Fruit fly (Drosophila melanogaster) whole organism, embryonic: ENCODE data around the gene Ide.

ENCODE experiments used
- Asciz ChIP-seq: fragments of 200-800 bp; sonication (Bioruptor generic); optimal IDR thresholded peaks from 2 replicates; lab custom pipeline; 2017; ENCODE audit warnings: missing biosample characterization, mild to moderate bottlenecking, missing genetic modification characterization, missing genetic modification reagents
- Bgb ChIP-seq: fragments of 200-800 bp; sonication (Bioruptor generic); IDR thresholded peaks from 2 replicates; pipeline ENCODE4 v1.3.6; 2022; ENCODE audit warnings: missing biosample characterization, missing genetic modification characterization; ENCODE audit not compliant: partially characterized antibody
- CG1602 ChIP-seq: fragments of 200-800 bp; sonication (Bioruptor generic); optimal IDR thresholded peaks from 3 replicates; lab custom pipeline; 2016; ENCODE audit warnings: missing biosample characterization, missing genetic modification characterization
- CG2199 ChIP-seq: fragments of 200-800 bp; sonication (Bioruptor generic); IDR thresholded peaks from 3 replicates; pipeline ENCODE4 v1.3.6; 2022; ENCODE audit warnings: missing biosample characterization, missing genetic modification characterization
- CG34224 ChIP-seq: fragments of 200-800 bp; sonication (Bioruptor generic); IDR thresholded peaks from 3 replicates; pipeline ENCODE4 v1.3.6; 2022; ENCODE audit warnings: missing biosample characterization, missing genetic modification characterization; ENCODE audit not compliant: partially characterized antibody
- CG34422 ChIP-seq: fragments of 200-800 bp; sonication (Bioruptor generic); IDR thresholded peaks from 3 replicates; pipeline ENCODE4 v1.3.6; 2022; ENCODE audit warnings: missing biosample characterization, missing genetic modification characterization
- CG4404 ChIP-seq: fragments of 200-800 bp; sonication (Bioruptor generic); IDR thresholded peaks from 2 replicates; pipeline ENCODE4 v1.3.6; 2022; ENCODE audit warnings: missing biosample characterization, missing genetic modification characterization
- CG4617 ChIP-seq: fragments of 200-800 bp; sonication (Bioruptor generic); optimal IDR thresholded peaks from 3 replicates; lab custom pipeline; 2016; ENCODE audit warnings: missing biosample characterization, missing genetic modification characterization, borderline replicate concordance
- CG9215 ChIP-seq: fragments of 200-800 bp; sonication (Bioruptor generic); IDR thresholded peaks from 2 replicates; pipeline ENCODE4 v1.3.6; 2022; ENCODE audit warnings: missing biosample characterization, missing genetic modification characterization
- D ChIP-seq, 2 experiments: fragments of 200-800 bp in 1 of 2; fragments of >200 bp in 1 of 2; sonication (Bioruptor generic) in 1 of 2; optimal IDR thresholded peaks; 2 replicates in 1 of 2; 3 replicates in 1 of 2; lab custom pipeline; 2017; ENCODE audit warnings: mild to moderate bottlenecking in 1 of 2, missing biosample characterization in 1 of 2, missing genetic modification characterization in 1 of 2, missing genetic modification reagents in 1 of 2
- Dp ChIP-seq: fragments of 200-800 bp; sonication (Bioruptor generic); optimal IDR thresholded peaks from 2 replicates; lab custom pipeline; 2018; ENCODE audit warnings: missing biosample characterization, mild to moderate bottlenecking, missing genetic modification characterization, moderate library complexity
- E2f1 ChIP-seq: fragments of 200-800 bp; sonication (Bioruptor generic); IDR thresholded peaks from 2 replicates; pipeline ENCODE4 v1.3.6; 2022; ENCODE audit warnings: missing biosample characterization, missing genetic modification characterization
- Gsc ChIP-seq: fragments of 200-800 bp; sonication (Bioruptor generic); IDR thresholded peaks from 2 replicates; pipeline ENCODE4 v1.3.6; 2022; ENCODE audit warnings: missing biosample characterization, missing genetic modification characterization
- HLH4C ChIP-seq: fragments of 200-800 bp; sonication (Bioruptor generic); IDR thresholded peaks from 3 replicates; pipeline ENCODE4 v1.3.6; 2022; ENCODE audit warnings: missing biosample characterization, missing genetic modification characterization; ENCODE audit not compliant: partially characterized antibody
- Hand ChIP-seq: fragments of 200-800 bp; sonication (Bioruptor generic); optimal IDR thresholded peaks from 2 replicates; lab custom pipeline; 2017; ENCODE audit warnings: mild to moderate bottlenecking, missing biosample characterization, missing genetic modification reagents, missing genetic modification characterization
- MTF-1 ChIP-seq: fragments of 200-800 bp; sonication (Bioruptor generic); optimal IDR thresholded peaks from 2 replicates; lab custom pipeline; 2018; ENCODE audit warnings: missing biosample characterization, mild to moderate bottlenecking, missing genetic modification characterization, borderline replicate concordance
- Med ChIP-seq: fragments of 200-800 bp; sonication (Bioruptor generic); peaks from one replicate; lab custom pipeline; 2016; ENCODE audit warnings: missing biosample characterization, missing genetic modification characterization, mild to moderate bottlenecking, inconsistent platforms, moderate library complexity
- Nf-YA ChIP-seq: fragments of 200-800 bp; sonication (Bioruptor generic); IDR thresholded peaks from 2 replicates; pipeline ENCODE4 v1.3.6; 2022; ENCODE audit warnings: missing biosample characterization, missing genetic modification characterization
- Sox102F ChIP-seq: fragments of 200-800 bp; sonication (Bioruptor generic); optimal IDR thresholded peaks from 2 replicates; lab custom pipeline; 2018; ENCODE audit warnings: missing biosample characterization, mild to moderate bottlenecking, missing genetic modification characterization, moderate library complexity
- ase ChIP-seq: fragments of 200-800 bp; sonication (Bioruptor generic); IDR thresholded peaks from 3 replicates; pipeline ENCODE4 v1.3.6; 2022; ENCODE audit warnings: missing biosample characterization, missing genetic modification characterization
- ash1 ChIP-seq: fragments of 200-800 bp; sonication (Bioruptor generic); optimal IDR thresholded peaks from 2 replicates; lab custom pipeline; 2018; ENCODE audit warnings: missing biosample characterization, mild to moderate bottlenecking, missing genetic modification characterization
- cg ChIP-seq: fragments of 200-800 bp; sonication (Bioruptor generic); optimal IDR thresholded peaks from 3 replicates; lab custom pipeline; 2019; ENCODE audit warnings: missing biosample characterization, mild to moderate bottlenecking, missing genetic modification characterization, moderate library complexity
- crol ChIP-seq: fragments of 200-800 bp; sonication (Bioruptor generic); IDR thresholded peaks from 2 replicates; pipeline ENCODE4 v1.3.6; 2022; ENCODE audit warnings: missing biosample characterization, missing genetic modification characterization
- dm ChIP-seq: fragments of 200-800 bp; sonication (Bioruptor generic); optimal IDR thresholded peaks from 3 replicates; lab custom pipeline; 2016; ENCODE audit warnings: missing biosample characterization, missing genetic modification characterization
- eyg ChIP-seq: fragments of 200-800 bp; sonication (Bioruptor generic); optimal IDR thresholded peaks from 3 replicates; lab custom pipeline; 2016; ENCODE audit warnings: missing biosample characterization, missing genetic modification characterization
- grn ChIP-seq: fragments of 200-800 bp; sonication (Bioruptor generic); optimal IDR thresholded peaks from 3 replicates; lab custom pipeline; 2017; ENCODE audit warnings: missing biosample characterization, missing genetic modification characterization
- hbn ChIP-seq: fragments of 200-800 bp; sonication (Bioruptor generic); IDR thresholded peaks from 2 replicates; pipeline ENCODE4 v1.3.6; 2022; ENCODE audit warnings: missing biosample characterization, missing genetic modification characterization; ENCODE audit not compliant: partially characterized antibody
- hkb ChIP-seq, 2 experiments: fragments of 200-800 bp in 1 of 2; fragments of >200 bp in 1 of 2; sonication (Bioruptor generic) in 1 of 2; IDR thresholded peaks in 1 of 2; optimal IDR thresholded peaks in 1 of 2; 2 replicates each; pipeline versions ENCODE4 v1.3.6 to Lab custom; 2017 to 2022; ENCODE audit warnings: missing biosample characterization in 1 of 2, missing genetic modification characterization in 1 of 2
- jumu ChIP-seq: fragments of 200-800 bp; sonication (Bioruptor generic); optimal IDR thresholded peaks from 3 replicates; lab custom pipeline; 2016; ENCODE audit warnings: missing biosample characterization, missing genetic modification characterization
- knrl ChIP-seq: fragments of 200-800 bp; sonication (Bioruptor generic); IDR thresholded peaks from 3 replicates; pipeline ENCODE4 v1.3.6; 2022; ENCODE audit warnings: missing biosample characterization, missing genetic modification characterization; ENCODE audit not compliant: partially characterized antibody
- lola ChIP-seq, 3 experiments: fragments of >200 bp in 2 of 3; fragments of 200-800 bp in 1 of 3; sonication (Bioruptor generic) in 1 of 3; optimal IDR thresholded peaks; 2 replicates each; lab custom pipeline; 2017 to 2019; ENCODE audit warnings: missing biosample characterization in 3 of 3, missing genetic modification characterization in 3 of 3, mild to moderate bottlenecking in 1 of 3, moderate library complexity in 1 of 3
- nerfin-1 ChIP-seq: fragments of 200-800 bp; sonication (Bioruptor generic); optimal IDR thresholded peaks from 3 replicates; lab custom pipeline; 2019; ENCODE audit warnings: missing biosample characterization, mild to moderate bottlenecking, missing genetic modification characterization, moderate library complexity
- onecut ChIP-seq: fragments of 200-800 bp; sonication (Bioruptor generic); IDR thresholded peaks from 2 replicates; pipeline ENCODE4 v1.3.6; 2022; ENCODE audit warnings: missing biosample characterization, missing genetic modification characterization
- pros ChIP-seq: fragments of 200-800 bp; sonication (Bioruptor generic); optimal IDR thresholded peaks from 3 replicates; lab custom pipeline; 2019; ENCODE audit warnings: missing biosample characterization, mild to moderate bottlenecking, missing genetic modification characterization, moderate library complexity
- sim ChIP-seq: fragments of 200-800 bp; sonication (Bioruptor generic); IDR thresholded peaks from 2 replicates; pipeline ENCODE4 v1.3.6; 2022; ENCODE audit warnings: missing biosample characterization, missing genetic modification characterization
- sisA ChIP-seq: fragments of 200-800 bp; sonication (Bioruptor generic); IDR thresholded peaks from 2 replicates; pipeline ENCODE4 v1.3.6; 2022; ENCODE audit warnings: missing biosample characterization, missing genetic modification characterization
- sna ChIP-seq: fragments of 200-800 bp; sonication (Bioruptor generic); IDR thresholded peaks from 2 replicates; pipeline ENCODE4 v1.3.6; 2022; ENCODE audit warnings: missing biosample characterization, missing genetic modification characterization; ENCODE audit not compliant: partially characterized antibody
- sr ChIP-seq: fragments of 200-800 bp; sonication (Bioruptor generic); IDR thresholded peaks from 3 replicates; pipeline ENCODE4 v1.3.6; 2022; ENCODE audit warnings: missing biosample characterization, missing genetic modification characterization
- tll ChIP-seq, 2 experiments: fragments of 200-800 bp in 1 of 2; fragments of >200 bp in 1 of 2; sonication (Bioruptor generic) in 1 of 2; optimal IDR thresholded peaks; 2 replicates each; lab custom pipeline; 2017 to 2019; ENCODE audit warnings: missing biosample characterization in 2 of 2, missing genetic modification characterization in 2 of 2, mild to moderate bottlenecking in 1 of 2, moderate library complexity in 1 of 2
- tna ChIP-seq: fragments of 200-800 bp; sonication (Bioruptor generic); IDR thresholded peaks from 2 replicates; pipeline ENCODE4 v1.3.6; 2022; ENCODE audit warnings: missing biosample characterization, missing genetic modification characterization; ENCODE audit not compliant: partially characterized antibody
- unc-4 ChIP-seq: fragments of 200-800 bp; sonication (Bioruptor generic); IDR thresholded peaks from 2 replicates; pipeline ENCODE4 v1.3.6; 2022; ENCODE audit warnings: missing biosample characterization, missing genetic modification characterization; ENCODE audit not compliant: partially characterized antibody
- z ChIP-seq: fragments of 200-800 bp; sonication (Bioruptor generic); IDR thresholded peaks from 3 replicates; pipeline ENCODE4 v1.3.6; 2022; ENCODE audit warnings: missing biosample characterization, missing genetic modification characterization
- zen2 ChIP-seq: fragments of 200-800 bp; sonication (Bioruptor generic); IDR thresholded peaks from 3 replicates; pipeline ENCODE4 v1.3.6; 2022; ENCODE audit warnings: missing biosample characterization, missing genetic modification characterization; ENCODE audit not compliant: partially characterized antibody

Ide gene

DNA sequence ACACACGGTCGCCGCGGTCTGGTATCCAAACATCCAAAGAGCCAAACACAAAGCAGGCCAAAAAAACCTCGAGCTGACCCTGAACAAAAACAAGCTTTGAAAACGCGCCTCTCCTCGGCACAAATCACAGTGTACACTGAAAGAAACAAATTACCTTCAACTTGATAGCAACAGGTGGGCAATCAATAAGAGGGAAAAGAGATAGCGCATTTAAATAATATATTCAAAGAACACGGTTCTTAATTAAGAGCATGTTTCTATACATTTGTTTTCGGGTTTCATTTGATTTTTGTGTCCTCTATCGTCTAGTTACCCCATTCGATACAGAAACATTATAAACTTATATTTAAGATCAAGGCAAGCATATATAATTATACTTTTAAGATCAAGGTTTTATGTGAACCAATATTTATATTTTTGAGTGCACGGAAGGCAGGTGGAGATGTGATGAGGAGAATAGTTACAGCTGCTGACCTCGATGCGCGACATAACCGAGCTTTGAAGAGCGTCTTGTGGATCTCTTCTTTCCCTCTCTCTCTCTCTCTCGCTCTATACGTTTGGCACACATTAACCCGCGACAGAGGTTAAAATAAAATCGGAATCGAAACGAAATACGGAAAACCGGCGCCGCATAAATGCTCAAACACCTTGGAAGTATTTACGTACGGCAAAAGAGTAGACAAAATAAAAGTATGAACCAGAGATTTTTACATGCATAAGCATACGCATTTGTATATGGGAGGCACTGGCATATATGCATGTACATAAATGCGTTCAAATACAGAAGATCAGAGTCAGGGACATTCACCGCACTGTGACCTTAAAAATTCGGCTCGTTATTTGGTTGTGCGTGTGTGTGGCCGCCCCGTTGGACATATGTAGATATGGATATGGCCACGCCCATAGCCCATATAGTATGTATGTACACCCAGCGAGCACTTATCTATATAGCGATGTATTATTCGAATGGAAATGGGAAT lies 22.8 kb upstream of the Ide start (continued):
- TF ChIP-seq Dp, result no peak
- TF ChIP-seq grn (GFP tag; lab: Kevin White, UChicago), result peak; percentile 54
- TF ChIP-seq lola (GFP tag; optimal IDR thresholded peaks at IDR 0.05; lab: Kevin White, UChicago), result peak in 1 of 3 experiments; percentile 81
- TF ChIP-seq MTF-1, result no peak
- TF ChIP-seq CG4404 (GFP tag; lab: Robert Waterston, UW), result no peak
- no peak for TF ChIP-seq HLH4C (GFP tag; lab: Robert Waterston, UW)
- peak; percentile 89 for TF ChIP-seq Asciz (GFP tag; lab: Kevin White, UChicago)
- peak; percentile 91 for TF ChIP-seq Sox102F (GFP tag; lab: Kevin White, UChicago)
- TF ChIP-seq, all 482 proteins: peak for 383

DNA sequence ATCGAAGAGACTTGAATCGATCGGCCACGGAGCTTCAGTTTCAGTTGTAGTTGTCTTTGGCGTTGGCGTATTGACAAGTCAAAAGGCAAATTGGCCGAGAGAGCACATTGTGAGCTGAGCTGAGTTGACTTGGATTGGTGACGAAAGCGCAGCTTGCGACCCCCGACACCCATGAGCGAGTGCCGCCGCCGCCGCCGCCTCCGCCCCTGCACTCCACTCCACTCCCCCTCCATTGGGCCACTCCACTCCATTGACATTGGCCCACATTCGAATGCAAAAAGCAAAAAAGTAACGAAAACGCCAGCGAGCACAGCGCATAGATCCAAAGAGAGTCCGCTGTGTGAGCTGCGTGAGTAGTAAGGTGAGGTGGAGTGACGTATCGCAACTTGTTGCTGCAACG lies 22.1 kb upstream of the Ide start:
- TF ChIP-seq Gsc (GFP tag; lab: Robert Waterston, UW) (no peak), CG2199 (no peak), unc-4 (GFP tag; lab: Robert Waterston, UW) (peak; percentile 35; the same call in 1 of the 2 replicates), z (GFP tag; lab: Robert Waterston, UW) (peak; percentile 54; the same call in 1 of the 3 replicates), CG9215 (no peak), sim (no peak), ash1 (GFP tag; lab: Kevin White, UChicago) (no peak), nerfin-1 (tag; lab: Kevin White, UChicago) (no peak), sr (peak; percentile 80), cg (peak; percentile 2), sna (0 out of 2 replicates have a peak, but pooled peaks have one; percentile 37), dm (no peak), tll (GFP tag; optimal IDR thresholded peaks at IDR 0.05; lab: Kevin White, UChicago) (no peak), CG1602 (no peak), hbn (GFP tag; lab: Robert Waterston, UW) (0 out of 2 replicates have a peak, but pooled peaks have one; percentile 29), Hand (GFP tag; lab: Kevin White, UChicago) (no peak), sisA (GFP tag; lab: Robert Waterston, UW) (no peak), pros (GFP tag; lab: Kevin White, UChicago) (peak; percentile 17), ase (0 out of 3 replicates have a peak, but pooled peaks have one; percentile 4), tna (GFP tag; lab: Robert Waterston, UW) (0 out of 2 replicates have a peak, but pooled peaks have one; percentile 30), onecut (GFP tag; lab: Robert Waterston, UW) (peak; percentile 24), jumu (GFP tag; lab: Kevin White, UChicago) (no peak), Bgb (GFP tag; lab: Robert Waterston, UW) (no peak), D (optimal IDR thresholded peaks at IDR 0.05; lab: Kevin White, UChicago) (no peak), D (GFP tag; optimal IDR thresholded peaks at IDR 0.05; lab: Kevin White, UChicago) (no peak), E2f1 (GFP tag; lab: Robert Waterston, UW) (peak; percentile 20; the same call in 1 of the 2 replicates), Nf-YA (GFP tag; lab: Robert Waterston, UW) (peak; percentile 21; the same call in 1 of the 2 replicates), crol (peak; percentile 90), CG34224 (GFP tag; lab: Robert Waterston, UW) (0 out of 3 replicates have a peak, but pooled peaks have one; percentile 30), CG34422 (GFP tag; lab: Robert Waterston, UW) (0 out of 3 replicates have a peak, but pooled peaks have one; percentile 26), knrl (GFP tag; lab: Robert Waterston, UW) (no peak), Med (GFP tag; lab: Kevin White, UChicago) (peak; percentile 48), hkb (optimal IDR thresholded peaks at IDR 0.05; lab: Kevin White, UChicago) (no peak), hkb (GFP tag; IDR thresholded peaks at IDR 0.05; lab: Robert Waterston, UW) (0 out of 2 replicates have a peak, but pooled peaks have one; percentile 18), eyg (no peak), CG4617 (no peak), zen2 (peak; percentile 50; the same call in 1 of the 3 replicates)
